Fruit fly (Drosophila melanogaster): ENCODE data around the gene KrT95D.

The KrT95D gene

dm6 chr3R:24007775-24008506 is 23.7 kb downstream of the KrT95D start (continued):
- TF ChIP-seq CG11093 (GFP tag; IDR thresholded peaks at IDR 0.05) (no peak), Aef1 (GFP tag; IDR thresholded peaks at IDR 0.05) (no peak), Hmx (GFP tag; optimal IDR thresholded peaks at IDR 0.05) (no peak), CG11398 (GFP tag; optimal IDR thresholded peaks at IDR 0.05) (no peak), gcm (GFP tag; optimal IDR thresholded peaks at IDR 0.05) (no peak), zen2 (GFP tag; IDR thresholded peaks at IDR 0.05; ENCODE audit: partially characterized antibody) (no peak), Sry-δ (GFP tag; optimal IDR thresholded peaks at IDR 0.05) (no peak), Drgx (GFP tag; IDR thresholded peaks at IDR 0.05) (no peak), ttk (GFP tag; IDR thresholded peaks at IDR 0.05) (no peak), CG10366 (GFP tag; IDR thresholded peaks at IDR 0.05) (no peak), Atf6 (GFP tag; IDR thresholded peaks at IDR 0.05) (no peak), NFAT (GFP tag; IDR thresholded peaks at IDR 0.05) (no peak), Hr51 (GFP tag; optimal IDR thresholded peaks at IDR 0.05) (peak in 1 of 2 experiments; percentile 36), ci (GFP tag; IDR thresholded peaks at IDR 0.05) (no peak), eve (GFP tag; optimal IDR thresholded peaks at IDR 0.05) (peak in 1 of 2 experiments; percentile 50), CG14710 (tag; optimal IDR thresholded peaks at IDR 0.05) (no peak), CG13894 (tag; optimal IDR thresholded peaks at IDR 0.05) (peak; percentile 46), Adf1 (GFP tag; IDR thresholded peaks at IDR 0.05) (no peak), CG15073 (GFP tag; optimal IDR thresholded peaks at IDR 0.05) (no peak), Atf3 (GFP tag; optimal IDR thresholded peaks at IDR 0.05) (no peak), Oli (tag; optimal IDR thresholded peaks at IDR 0.05) (peak; percentile 57), shn (GFP tag; optimal IDR thresholded peaks at IDR 0.05) (no peak), HLH4C (GFP tag; IDR thresholded peaks at IDR 0.05; ENCODE audit: partially characterized antibody) (no peak), maf-S (GFP tag; optimal IDR thresholded peaks at IDR 0.05) (no peak), Hmr (GFP tag; optimal IDR thresholded peaks at IDR 0.05) (peak; percentile 7), seq (GFP tag; IDR thresholded peaks at IDR 0.05) (no peak), CG5180 (GFP tag; optimal IDR thresholded peaks at IDR 0.05) (peak; percentile 5), gt (GFP tag; IDR thresholded peaks at IDR 0.05) (no peak), pum (GFP tag; optimal IDR thresholded peaks at IDR 0.05) (no peak), Opbp (GFP tag; IDR thresholded peaks at IDR 0.05; ENCODE audit: partially characterized antibody) (no peak), CG13624 (GFP tag; optimal IDR thresholded peaks at IDR 0.05) (no peak), D19B (GFP tag; optimal IDR thresholded peaks at IDR 0.05) (peak; percentile 94), C15 (GFP tag; IDR thresholded peaks at IDR 0.05) (no peak), CG10321 (GFP tag; IDR thresholded peaks at IDR 0.05) (no peak), CG6654 (GFP tag; optimal IDR thresholded peaks at IDR 0.05) (no peak), CG31441 (GFP tag; IDR thresholded peaks at IDR 0.05) (0 out of 2 replicates have a peak, but pooled peaks have one; percentile 27), cg (GFP tag; optimal IDR thresholded peaks at IDR 0.05) (peak; percentile 39), CG11695 (GFP tag; IDR thresholded peaks at IDR 0.05) (no peak), Dad (GFP tag; optimal IDR thresholded peaks at IDR 0.05) (no peak), wdn (GFP tag; IDR thresholded peaks at IDR 0.05) (no peak), Fer3 (tag; optimal IDR thresholded peaks at IDR 0.05) (no peak), dm (GFP tag; optimal IDR thresholded peaks at IDR 0.05) (no peak), CG4617 (GFP tag; optimal IDR thresholded peaks at IDR 0.05; ENCODE audit: borderline replicate concordance) (no peak), CG9215 (GFP tag; IDR thresholded peaks at IDR 0.05) (no peak), HmgD (GFP tag; optimal IDR thresholded peaks at IDR 0.05) (no peak), ssp (GFP tag; IDR thresholded peaks at IDR 0.05) (no peak), Dbx (GFP tag; IDR thresholded peaks at IDR 0.05) (no peak; the same call in 2 of the 3 replicates), sens (GFP tag) (peak; percentile 86), lilli (GFP tag; optimal IDR thresholded peaks at IDR 0.05) (peak; percentile 34), CG16863 (GFP tag; optimal IDR thresholded peaks at IDR 0.05) (no peak), CG12391 (tag; optimal IDR thresholded peaks at IDR 0.05) (peak; percentile 34)

All from whole organism, embryonic.